Worm (Caenorhabditis elegans) whole organism, L4 larva: ENCODE data around the gene F38H4.6.
A peak's percentile ranks its signal among the peaks of the same experiment; 100 is the strongest.

Experiments
- D1046.2 ChIP-seq: fragments of 200-800 bp; sonication (Bioruptor generic); IDR thresholded peaks from 2 replicates; pipeline ENCODE4 v1.3.6; 2022; ENCODE audit warnings: missing genetic modification characterization, missing compliant biosample characterization
- F26F4.8 ChIP-seq: fragments of 200-800 bp; sonication (Bioruptor generic); conservative IDR thresholded peaks from 2 replicates; pipeline ENCODE4 v1.3.6; 2022; ENCODE audit warnings: missing genetic modification characterization, missing compliant biosample characterization
- F37D6.2 ChIP-seq: sonication (generic microtip); optimal IDR thresholded peaks from 2 replicates; lab custom pipeline; 2016; ENCODE audit warnings: mild to moderate bottlenecking, missing genetic modification characterization, missing compliant biosample characterization
- Y75B8A.6 ChIP-seq: fragments of 200-800 bp; sonication (Bioruptor generic); IDR thresholded peaks from 2 replicates; pipeline ENCODE4 v1.3.6; 2022; ENCODE audit warnings: missing genetic modification reagents, missing genetic modification characterization, missing compliant biosample characterization
- ZK546.5 ChIP-seq, 2 experiments: sonication (generic microtip); optimal IDR thresholded peaks; 2 replicates each; lab custom pipeline; 2017; ENCODE audit warnings: missing biosample characterization in 2 of 2, missing genetic modification characterization in 2 of 2
- aha-1 ChIP-seq: fragments of 150-350 bp; peaks from one replicate; lab custom pipeline; 2014; ENCODE audit warnings: missing biosample characterization, missing genetic modification characterization
- ceh-20 ChIP-seq: fragments of 200-800 bp; sonication (Bioruptor generic); IDR thresholded peaks from 2 replicates; pipeline ENCODE4 v1.3.6; 2022; ENCODE audit warnings: missing genetic modification reagents, missing genetic modification characterization, missing compliant biosample characterization
- daf-16 ChIP-seq, 3 experiments: sonication (generic microtip); optimal IDR thresholded peaks; 2 replicates each; lab custom pipeline; 2016 to 2017; ENCODE audit warnings: missing genetic modification characterization in 3 of 3, missing genetic modification reagents in 3 of 3, mild to moderate bottlenecking in 2 of 3, missing compliant biosample characterization in 2 of 3, missing biosample characterization in 1 of 3, moderate library complexity in 1 of 3
- dmd-9 ChIP-seq: fragments of 200-800 bp; sonication (Bioruptor generic); IDR thresholded peaks from 2 replicates; pipeline ENCODE4 v1.3.6; 2022; ENCODE audit warnings: missing genetic modification reagents, missing genetic modification characterization, missing compliant biosample characterization
- duxl-1 ChIP-seq: sonication (generic microtip); optimal IDR thresholded peaks from 2 replicates; lab custom pipeline; 2016; ENCODE audit warnings: mild to moderate bottlenecking, missing genetic modification characterization, moderate library complexity, missing compliant biosample characterization; ENCODE audit not compliant: poor library complexity
- lim-7 ChIP-seq: fragments of 200-800 bp; sonication (Bioruptor generic); IDR thresholded peaks from 2 replicates; pipeline ENCODE4 v1.3.6; 2022; ENCODE audit warnings: missing genetic modification characterization, missing compliant biosample characterization
- lin-39 ChIP-seq: fragments of 150-350 bp; optimal IDR thresholded peaks from 2 replicates; lab custom pipeline; 2014; ENCODE audit warnings: missing biosample characterization, missing genetic modification reagents, missing genetic modification characterization
- lsy-2 ChIP-seq, 2 experiments: fragments of 150-350 bp in 1 of 2; sonication (generic microtip) in 1 of 2; optimal IDR thresholded peaks; 2 replicates each; lab custom pipeline; 2014 to 2017; ENCODE audit warnings: missing biosample characterization in 2 of 2, missing genetic modification characterization in 2 of 2
- madf-9 ChIP-seq: fragments of 200-800 bp; sonication (Bioruptor generic); conservative IDR thresholded peaks from 2 replicates; pipeline ENCODE4 v1.3.6; 2022; ENCODE audit warnings: missing genetic modification reagents, missing genetic modification characterization, missing compliant biosample characterization
- mdl-1 ChIP-seq, 2 experiments: fragments of 150-350 bp in 1 of 2; sonication (generic microtip) in 1 of 2; optimal IDR thresholded peaks; 2 replicates each; lab custom pipeline; 2014 to 2017; ENCODE audit warnings: missing biosample characterization in 2 of 2, missing genetic modification characterization in 2 of 2
- mep-1 ChIP-seq: fragments of 150-350 bp; sonication (generic microtip); optimal IDR thresholded peaks from 3 replicates; lab custom pipeline; 2014; ENCODE audit warnings: missing biosample characterization, missing genetic modification characterization
- mes-2 ChIP-seq: sonication (generic microtip); optimal IDR thresholded peaks from 2 replicates; lab custom pipeline; 2016; ENCODE audit warnings: missing genotype, mild to moderate bottlenecking, missing genetic modification characterization, missing compliant biosample characterization; ENCODE audit not compliant: poor library complexity, severe bottlenecking
- mxl-2 ChIP-seq: fragments of 200-800 bp; sonication (Bioruptor generic); conservative IDR thresholded peaks from 2 replicates; pipeline ENCODE4 v1.3.6; 2022; ENCODE audit warnings: missing genetic modification reagents, missing genetic modification characterization, missing compliant biosample characterization
- nhr-10 ChIP-seq: fragments of 150-350 bp; optimal IDR thresholded peaks from 2 replicates; lab custom pipeline; 2014; ENCODE audit warnings: missing biosample characterization, missing genetic modification characterization
- nhr-11 ChIP-seq: fragments of 150-350 bp; optimal IDR thresholded peaks from 2 replicates; lab custom pipeline; 2014; ENCODE audit warnings: missing biosample characterization, missing genetic modification characterization
- nhr-25 ChIP-seq: sonication (generic microtip); optimal IDR thresholded peaks from 2 replicates; lab custom pipeline; 2017; ENCODE audit warnings: missing genetic modification characterization, mild to moderate bottlenecking, missing compliant biosample characterization, antibody characterized with exemption, moderate library complexity, borderline replicate concordance; ENCODE audit not compliant: insufficient read depth
- nhr-28 ChIP-seq: fragments of 150-350 bp; optimal IDR thresholded peaks from 2 replicates; lab custom pipeline; 2014; ENCODE audit warnings: missing biosample characterization, missing genetic modification characterization
- nhr-41 ChIP-seq: fragments of 200-800 bp; sonication (Bioruptor generic); IDR thresholded peaks from 2 replicates; pipeline ENCODE4 v1.3.6; 2022; ENCODE audit warnings: missing genetic modification reagents, missing genetic modification characterization, missing compliant biosample characterization
- nhr-48 ChIP-seq: sonication (generic microtip); optimal IDR thresholded peaks from 2 replicates; lab custom pipeline; 2016; ENCODE audit warnings: mild to moderate bottlenecking, missing genetic modification characterization, missing compliant biosample characterization
- nhr-77 ChIP-seq: fragments of 150-350 bp; optimal IDR thresholded peaks from 2 replicates; lab custom pipeline; 2014; ENCODE audit warnings: missing biosample characterization, missing genetic modification characterization
- php-3 ChIP-seq: fragments of 200-800 bp; sonication (Bioruptor generic); IDR thresholded peaks from 2 replicates; pipeline ENCODE4 v1.3.6; 2022; ENCODE audit warnings: missing genetic modification reagents, missing genetic modification characterization, missing compliant biosample characterization
- pqm-1 ChIP-seq: sonication (generic microtip); optimal IDR thresholded peaks from 2 replicates; lab custom pipeline; 2017; ENCODE audit warnings: missing biosample characterization, missing genetic modification characterization
- sdz-12 ChIP-seq: fragments of 200-800 bp; sonication (Bioruptor generic); optimal IDR thresholded peaks from 2 replicates; lab custom pipeline; 2018; ENCODE audit warnings: mild to moderate bottlenecking, missing genetic modification characterization, missing compliant biosample characterization
- spr-3 ChIP-seq: fragments of 200-800 bp; sonication (Bioruptor generic); optimal IDR thresholded peaks from 2 replicates; lab custom pipeline; 2018; ENCODE audit warnings: mild to moderate bottlenecking, missing genetic modification characterization, missing compliant biosample characterization
- tag-97 ChIP-seq: fragments of 200-800 bp; sonication (Bioruptor generic); IDR thresholded peaks from 2 replicates; pipeline ENCODE4 v1.3.6; 2022; ENCODE audit warnings: missing genetic modification characterization, missing compliant biosample characterization
- unc-62 ChIP-seq, 3 experiments: fragments of 150-350 bp in 1 of 3; sonication (generic microtip); optimal IDR thresholded peaks in 2 of 3; peaks in 1 of 3; 1 replicate in 1 of 3; 2 replicates in 2 of 3; lab custom pipeline; 2014 to 2017; ENCODE audit warnings: missing biosample characterization in 3 of 3, missing genetic modification characterization in 3 of 3, missing genetic modification reagents in 3 of 3, missing genotype in 1 of 3
- vab-7 ChIP-seq: fragments of 200-800 bp; sonication (Bioruptor generic); IDR thresholded peaks from 2 replicates; pipeline ENCODE4 v1.3.6; 2022; ENCODE audit warnings: missing genetic modification reagents, missing genetic modification characterization, missing compliant biosample characterization
- zag-1 ChIP-seq: fragments of 150-350 bp; optimal IDR thresholded peaks from 2 replicates; lab custom pipeline; 2014; ENCODE audit warnings: missing biosample characterization, missing genetic modification characterization

Gene F38H4.6

DNA sequence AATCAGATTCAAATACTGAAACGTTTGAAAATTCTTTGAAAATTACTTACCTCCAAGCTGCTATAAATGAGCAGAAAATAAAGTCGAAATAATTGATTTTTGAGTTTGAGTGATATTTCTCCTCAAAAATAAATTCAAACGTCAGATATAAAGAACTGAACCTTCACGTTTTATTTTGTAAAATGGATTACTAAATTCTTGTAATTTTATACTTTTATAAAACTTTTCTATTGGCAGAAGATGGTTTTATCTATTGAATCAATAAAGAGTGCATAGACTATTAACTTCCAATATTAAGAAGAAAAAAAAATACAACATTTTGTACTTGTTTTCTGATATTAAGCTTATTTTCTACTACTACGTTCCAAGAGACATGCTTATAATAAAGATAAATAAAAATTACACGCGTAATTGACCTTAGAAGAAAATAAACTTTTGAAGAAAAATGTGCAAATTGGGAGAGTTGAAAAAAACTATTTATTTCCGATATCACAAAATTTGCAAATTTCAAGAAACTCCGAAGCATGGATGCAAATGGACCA lies at the start of gene F38H4.6, which contains the start of gene F38H4.4:
Gene F38H4.6 (minus strand): TSS at position 101 of the 542 bp plus-strand sequence.
Gene F38H4.4 (plus strand): TSS at position 492 of the 542 bp plus-strand sequence.
- TF ChIP-seq lim-7 (GFP tag; lab: Robert Waterston, UW) (no peak), tag-97 (GFP tag; lab: Robert Waterston, UW) (no peak), lsy-2 (tag; optimal IDR thresholded peaks at IDR 0.05; lab: Kevin White, UChicago) (no peak), nhr-11 (tag; lab: Kevin White, UChicago) (no peak), daf-16 (GFP tag; optimal IDR thresholded peaks at IDR 0.05; lab: Kevin White, UChicago) (no peak), daf-16 (tag; optimal IDR thresholded peaks at IDR 0.05; lab: Kevin White, UChicago) (no peak), duxl-1 (no peak)

DNA sequence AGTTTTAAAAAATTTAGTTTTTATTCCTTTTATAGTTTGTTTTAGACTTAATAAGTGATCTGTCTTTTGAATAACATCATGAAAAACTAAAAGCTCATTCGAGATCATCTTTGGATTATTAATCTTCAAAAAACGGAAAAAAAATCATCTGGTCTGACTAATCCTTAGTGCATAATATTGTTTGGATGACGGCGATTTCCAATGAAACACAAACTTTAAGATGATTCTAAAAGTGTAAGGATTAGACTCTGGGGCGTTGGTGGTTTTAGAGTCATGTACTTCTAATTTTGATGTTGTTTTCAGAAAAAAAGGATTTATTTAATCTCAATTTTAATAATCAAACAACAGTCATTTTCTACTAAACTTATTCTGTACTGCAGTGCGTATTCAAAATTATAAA lies 45.7 kb upstream of the F38H4.6 start:
- TF ChIP-seq Y75B8A.6 (GFP tag; lab: Robert Waterston, UW): no peak
- TF ChIP-seq php-3 (GFP tag; lab: Robert Waterston, UW): no peak
- no peak for TF ChIP-seq aha-1 (tag; lab: Kevin White, UChicago)
- TF ChIP-seq madf-9 (GFP tag; lab: Robert Waterston, UW): no peak
- no peak for TF ChIP-seq ceh-20

DNA sequence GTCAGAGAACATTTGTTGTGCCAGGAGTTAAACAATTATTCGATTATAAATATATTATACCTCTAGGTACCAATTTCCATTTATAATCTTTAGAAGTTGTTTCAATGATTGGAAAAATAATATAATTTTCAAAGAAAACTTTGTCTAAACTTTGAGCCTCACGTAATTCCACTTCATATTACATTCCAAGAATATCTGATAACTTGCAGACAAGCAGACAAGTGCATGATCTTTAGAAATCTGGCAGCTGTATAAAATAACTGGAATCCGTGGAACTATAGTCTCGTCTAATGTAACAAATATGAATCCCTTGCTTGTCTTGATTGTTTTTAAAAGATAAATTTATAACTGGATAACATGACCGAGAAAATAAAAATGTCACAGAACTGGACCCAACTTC lies 44.9 kb upstream of the F38H4.6 start:
- TF ChIP-seq mes-2 (tag; lab: Kevin White, UChicago): no peak
- TF ChIP-seq spr-3 (GFP tag; lab: Kevin White, UChicago): no peak
- no peak for TF ChIP-seq D1046.2
- TF ChIP-seq, all 104 proteins: peak for 0

DNA sequence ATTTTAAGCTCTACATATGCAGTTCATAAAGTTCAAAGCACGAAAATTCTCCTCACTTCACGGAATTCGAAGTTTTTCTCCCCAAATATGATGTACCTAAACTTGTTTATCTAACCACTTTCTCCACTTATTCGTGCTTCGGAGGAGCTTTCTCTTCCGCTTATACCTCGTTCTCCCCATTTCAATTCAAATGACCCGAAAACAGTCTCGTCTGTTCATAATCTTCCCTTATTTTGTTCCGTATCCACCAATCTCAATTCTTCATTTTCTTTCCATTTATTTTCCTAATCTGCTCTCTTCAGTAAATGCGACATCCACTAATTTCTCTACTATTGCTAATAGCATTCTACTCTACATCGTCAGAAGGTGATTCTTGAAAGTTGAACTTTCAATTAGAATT lies 37.6 kb upstream of the F38H4.6 start, which contains the start of gene let-653:
Gene let-653 (plus strand): TSS at position 301 of the 400 bp plus-strand sequence.
- TF ChIP-seq nhr-25 (tag; lab: Kevin White, UChicago) (peak; percentile 12), pqm-1 (tag; lab: Kevin White, UChicago) (no peak), zag-1 (tag; lab: Kevin White, UChicago) (no peak)

DNA sequence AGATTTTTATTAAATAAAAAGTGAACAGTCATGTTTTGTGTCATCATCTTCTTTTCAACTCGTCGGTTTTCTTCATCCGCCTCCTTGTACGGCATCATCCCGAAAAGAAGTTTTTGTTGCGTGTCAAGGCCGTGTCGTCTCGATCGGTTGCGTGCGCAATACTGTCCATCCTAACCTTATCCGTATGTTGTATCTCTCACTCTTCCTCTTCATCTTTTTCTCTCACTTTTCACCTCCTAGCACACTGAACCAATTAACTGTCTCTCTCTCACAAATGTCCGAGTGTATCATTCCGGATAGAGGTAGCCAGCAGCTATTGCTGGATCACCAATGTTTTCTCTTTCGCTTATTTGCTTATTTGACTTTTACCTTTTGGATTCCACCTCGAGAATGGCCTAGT lies 35.8 kb upstream of the F38H4.6 start:
- no peak for TF ChIP-seq mxl-2 (GFP tag; lab: Robert Waterston, UW)
- peak; percentile 43 for TF ChIP-seq nhr-25 (tag; lab: Kevin White, UChicago)
- TF ChIP-seq nhr-28 (tag; lab: Kevin White, UChicago): peak; percentile 63
- TF ChIP-seq mdl-1 (tag; optimal IDR thresholded peaks at IDR 0.05; lab: Kevin White, UChicago): peak in 1 of 2 experiments; percentile 10

DNA sequence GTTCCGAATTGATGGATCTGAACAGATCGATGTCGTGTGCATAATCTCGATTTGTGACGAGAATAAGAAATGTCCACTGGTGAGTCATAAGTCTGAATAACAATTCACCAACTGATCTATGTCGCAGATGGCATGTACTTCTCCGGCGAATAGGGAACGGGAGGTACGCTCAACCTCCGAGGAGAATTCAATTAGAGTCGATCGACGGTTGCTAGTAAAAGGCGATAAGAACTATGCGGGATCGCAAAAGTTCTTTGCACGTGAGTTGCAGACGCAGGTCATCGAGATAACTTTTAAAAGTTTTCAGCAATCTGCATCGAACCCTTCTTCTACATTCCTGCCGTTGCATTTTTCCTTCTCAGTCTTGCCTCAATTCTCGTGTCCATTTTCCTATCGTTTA lies 34.9 kb upstream of the F38H4.6 start:
- TF ChIP-seq mep-1 (tag; lab: Kevin White, UChicago): no peak
- TF ChIP-seq D1046.2: no peak
- no peak for TF ChIP-seq madf-9 (GFP tag; lab: Robert Waterston, UW)
- TF ChIP-seq duxl-1: no peak
- no peak for TF ChIP-seq nhr-77
- TF ChIP-seq F37D6.2 (tag; lab: Kevin White, UChicago): no peak
- TF ChIP-seq ceh-20: no peak
- no peak for TF ChIP-seq zag-1 (tag; lab: Kevin White, UChicago)
- TF ChIP-seq unc-62 (GFP tag; optimal IDR thresholded peaks at IDR 0.05 in 1 of 2; lab: Kevin White, UChicago): no peak
- no peak for TF ChIP-seq unc-62 (tag; optimal IDR thresholded peaks at IDR 0.05; lab: Kevin White, UChicago)
- no peak for TF ChIP-seq vab-7
- no peak for TF ChIP-seq F26F4.8 (GFP tag; lab: Robert Waterston, UW)
- TF ChIP-seq nhr-48 (tag; lab: Kevin White, UChicago): no peak
- TF ChIP-seq sdz-12 (GFP tag; lab: Kevin White, UChicago): no peak
- TF ChIP-seq lin-39: no peak
- TF ChIP-seq daf-16 (GFP tag; optimal IDR thresholded peaks at IDR 0.05; lab: Kevin White, UChicago): no peak
- no peak for TF ChIP-seq daf-16 (tag; optimal IDR thresholded peaks at IDR 0.05; lab: Kevin White, UChicago)
- TF ChIP-seq dmd-9 (GFP tag; lab: Robert Waterston, UW): no peak
- no peak for TF ChIP-seq nhr-41 (GFP tag; lab: Robert Waterston, UW)
- no peak for TF ChIP-seq lsy-2 (tag; optimal IDR thresholded peaks at IDR 0.05; lab: Kevin White, UChicago)
- no peak for TF ChIP-seq nhr-10 (tag; lab: Kevin White, UChicago)
- no peak for TF ChIP-seq ZK546.5 (tag; optimal IDR thresholded peaks at IDR 0.05; lab: Kevin White, UChicago)
- TF ChIP-seq, all 104 proteins: peak for 0
